Fruit fly (Drosophila melanogaster) whole organism, embryonic: ENCODE data around the gene E2f1.

Experiments
- Abd-B ChIP-seq: fragments of 200-800 bp; sonication (Bioruptor generic); optimal IDR thresholded peaks from 2 replicates; lab custom pipeline; 2018; ENCODE audit warnings: missing biosample characterization, mild to moderate bottlenecking, missing genetic modification characterization, moderate library complexity
- Aef1 ChIP-seq: fragments of 200-800 bp; sonication (Bioruptor generic); IDR thresholded peaks from 3 replicates; pipeline ENCODE4 v1.3.6; 2022; ENCODE audit warnings: missing biosample characterization, missing genetic modification characterization
- Antp ChIP-seq: fragments of 200-800 bp; sonication (Bioruptor generic); optimal IDR thresholded peaks from 3 replicates; lab custom pipeline; 2016; ENCODE audit warnings: missing biosample characterization, missing genetic modification characterization
- Asciz ChIP-seq: fragments of 200-800 bp; sonication (Bioruptor generic); optimal IDR thresholded peaks from 2 replicates; lab custom pipeline; 2017; ENCODE audit warnings: missing biosample characterization, mild to moderate bottlenecking, missing genetic modification characterization, missing genetic modification reagents
- CG15269 ChIP-seq: fragments of 200-800 bp; sonication (Bioruptor generic); optimal IDR thresholded peaks from 2 replicates; lab custom pipeline; 2018; ENCODE audit warnings: missing biosample characterization, mild to moderate bottlenecking, missing genetic modification characterization, moderate library complexity
- CG1647 ChIP-seq: fragments of 200-800 bp; sonication (Bioruptor generic); optimal IDR thresholded peaks from 3 replicates; lab custom pipeline; 2016; ENCODE audit warnings: missing biosample characterization, missing genetic modification characterization
- CG17612 ChIP-seq: fragments of 200-800 bp; sonication (Bioruptor generic); IDR thresholded peaks from 2 replicates; pipeline ENCODE4 v1.3.6; 2022; ENCODE audit warnings: missing biosample characterization, missing genetic modification characterization
- CG18011 ChIP-seq: fragments of 200-800 bp; sonication (Bioruptor generic); optimal IDR thresholded peaks from 2 replicates; lab custom pipeline; 2017; ENCODE audit warnings: missing biosample characterization, missing genetic modification characterization, mild to moderate bottlenecking, moderate library complexity, missing genotype
- CG32532 ChIP-seq: fragments of 200-800 bp; sonication (Bioruptor generic); IDR thresholded peaks from 2 replicates; pipeline ENCODE4 v1.3.6; 2022; ENCODE audit warnings: missing biosample characterization, missing genetic modification characterization
- CG33557 ChIP-seq: fragments of 200-800 bp; sonication (Bioruptor generic); optimal IDR thresholded peaks from 2 replicates; lab custom pipeline; 2019; ENCODE audit warnings: missing biosample characterization, mild to moderate bottlenecking, missing genetic modification characterization, moderate library complexity
- CG6689 ChIP-seq: fragments of 200-800 bp; sonication (Bioruptor generic); IDR thresholded peaks from 2 replicates; pipeline ENCODE4 v1.3.6; 2022; ENCODE audit warnings: missing biosample characterization, missing genetic modification characterization
- CG7928 ChIP-seq: fragments of 200-800 bp; sonication (Bioruptor generic); optimal IDR thresholded peaks from 2 replicates; lab custom pipeline; 2017; ENCODE audit warnings: missing biosample characterization, mild to moderate bottlenecking, missing genetic modification characterization
- CG7963 ChIP-seq: fragments of 200-800 bp; sonication (Bioruptor generic); IDR thresholded peaks from 3 replicates; pipeline ENCODE4 v1.3.6; 2022; ENCODE audit warnings: missing biosample characterization, missing genetic modification characterization; ENCODE audit not compliant: partially characterized antibody
- CG8089 ChIP-seq: fragments of 200-800 bp; sonication (Bioruptor generic); optimal IDR thresholded peaks from 3 replicates; lab custom pipeline; 2016; ENCODE audit warnings: missing biosample characterization, missing genetic modification characterization
- CG8281 ChIP-seq: fragments of 200-800 bp; sonication (Bioruptor generic); optimal IDR thresholded peaks from 2 replicates; lab custom pipeline; 2018; ENCODE audit warnings: missing biosample characterization, mild to moderate bottlenecking, missing genetic modification characterization, moderate library complexity
- CG9876 ChIP-seq: fragments of 200-800 bp; sonication (Bioruptor generic); optimal IDR thresholded peaks from 2 replicates; lab custom pipeline; 2016; ENCODE audit warnings: missing biosample characterization, missing genetic modification characterization
- CHES-1-like ChIP-seq: fragments of 200-800 bp; sonication (Bioruptor generic); optimal IDR thresholded peaks from 2 replicates; lab custom pipeline; 2016; ENCODE audit warnings: missing biosample characterization, missing genetic modification characterization
- D19A ChIP-seq: fragments of 200-800 bp; optimal IDR thresholded peaks from 3 replicates; lab custom pipeline; 2019; ENCODE audit warnings: missing biosample characterization, mild to moderate bottlenecking, missing genetic modification characterization, moderate library complexity
- ERR ChIP-seq: fragments of 200-800 bp; sonication (Bioruptor generic); optimal IDR thresholded peaks from 2 replicates; lab custom pipeline; 2016; ENCODE audit warnings: missing biosample characterization, missing genetic modification characterization
- Eip74EF ChIP-seq, 2 experiments: fragments of 200-800 bp in 1 of 2; fragments of >200 bp in 1 of 2; sonication (Bioruptor generic) in 1 of 2; optimal IDR thresholded peaks; 2 replicates each; lab custom pipeline; 2017 to 2019; ENCODE audit warnings: missing biosample characterization in 2 of 2, missing genetic modification characterization in 2 of 2, mild to moderate bottlenecking in 1 of 2, moderate library complexity in 1 of 2
- Hey ChIP-seq: fragments of 200-800 bp; sonication (Bioruptor generic); optimal IDR thresholded peaks from 3 replicates; lab custom pipeline; 2018; ENCODE audit warnings: missing biosample characterization, mild to moderate bottlenecking, missing genetic modification characterization
- HmgD ChIP-seq: fragments of 200-800 bp; sonication (Bioruptor generic); optimal IDR thresholded peaks from 3 replicates; lab custom pipeline; 2016; ENCODE audit warnings: missing biosample characterization, missing genetic modification characterization
- Hr39 ChIP-seq: fragments of >200 bp; optimal IDR thresholded peaks from 2 replicates; lab custom pipeline; 2017
- Hsf ChIP-seq: fragments of 200-800 bp; sonication (Bioruptor generic); optimal IDR thresholded peaks from 3 replicates; lab custom pipeline; 2016; ENCODE audit warnings: missing biosample characterization, missing genetic modification characterization
- Mes4 ChIP-seq: fragments of 200-800 bp; sonication (Bioruptor generic); optimal IDR thresholded peaks from 2 replicates; lab custom pipeline; 2016; ENCODE audit warnings: missing biosample characterization, missing genetic modification characterization
- NFAT ChIP-seq: fragments of 200-800 bp; sonication (Bioruptor generic); IDR thresholded peaks from 2 replicates; pipeline ENCODE4 v1.3.6; 2022; ENCODE audit warnings: missing biosample characterization, missing genetic modification characterization
- Neu2 ChIP-seq: fragments of 200-800 bp; sonication (Bioruptor generic); optimal IDR thresholded peaks from 3 replicates; lab custom pipeline; 2016; ENCODE audit warnings: missing biosample characterization, missing genetic modification characterization, borderline replicate concordance
- Nf-YA ChIP-seq: fragments of 200-800 bp; sonication (Bioruptor generic); IDR thresholded peaks from 2 replicates; pipeline ENCODE4 v1.3.6; 2022; ENCODE audit warnings: missing biosample characterization, missing genetic modification characterization
- Nf-YC ChIP-seq: fragments of 200-800 bp; optimal IDR thresholded peaks from 3 replicates; lab custom pipeline; 2019; ENCODE audit warnings: missing biosample characterization, mild to moderate bottlenecking, missing genetic modification characterization, moderate library complexity
- Ssrp ChIP-seq: fragments of 200-800 bp; sonication (Bioruptor generic); optimal IDR thresholded peaks from 2 replicates; lab custom pipeline; 2018; ENCODE audit warnings: missing biosample characterization, mild to moderate bottlenecking, missing genetic modification characterization, moderate library complexity
- Tbp ChIP-seq: fragments of >200 bp; optimal IDR thresholded peaks from 2 replicates; lab custom pipeline; 2018; ENCODE audit warnings: missing biosample characterization, missing genetic modification characterization
- Trl ChIP-seq, 3 experiments: fragments of >200 bp in 2 of 3; fragments of 200-800 bp in 1 of 3; sonication (Bioruptor generic) in 1 of 3; optimal IDR thresholded peaks; 2 replicates in 1 of 3; 3 replicates in 2 of 3; lab custom pipeline; 2016 to 2017; ENCODE audit warnings: missing biosample characterization in 1 of 3, missing genetic modification characterization in 1 of 3
- Usf ChIP-seq: fragments of 200-800 bp; sonication (Bioruptor generic); optimal IDR thresholded peaks from 2 replicates; lab custom pipeline; 2017; ENCODE audit warnings: missing genotype, missing biosample characterization, missing genetic modification characterization
- Xbp1 ChIP-seq: fragments of 200-800 bp; sonication (Bioruptor generic); optimal IDR thresholded peaks from 3 replicates; lab custom pipeline; 2016; ENCODE audit warnings: missing biosample characterization, mild to moderate bottlenecking, missing genetic modification characterization
- dysf ChIP-seq: fragments of 200-800 bp; sonication (Bioruptor generic); IDR thresholded peaks from 3 replicates; pipeline ENCODE4 v1.3.6; 2022; ENCODE audit warnings: missing biosample characterization, missing genetic modification characterization
- en ChIP-seq: fragments of 200-800 bp; sonication (Bioruptor generic); optimal IDR thresholded peaks from 2 replicates; lab custom pipeline; 2016; ENCODE audit warnings: missing biosample characterization, missing genetic modification characterization
- gcm2 ChIP-seq: fragments of 200-800 bp; sonication (Bioruptor generic); optimal IDR thresholded peaks from 2 replicates; lab custom pipeline; 2016; ENCODE audit warnings: missing biosample characterization, missing genetic modification characterization
- kay ChIP-seq: fragments of 200-800 bp; sonication (Bioruptor generic); optimal IDR thresholded peaks from 2 replicates; lab custom pipeline; 2016; ENCODE audit warnings: missing biosample characterization, missing genetic modification characterization
- maf-S ChIP-seq: fragments of 200-800 bp; sonication (Bioruptor generic); optimal IDR thresholded peaks from 2 replicates; lab custom pipeline; 2016; ENCODE audit warnings: missing biosample characterization, missing genetic modification characterization
- mam ChIP-seq: fragments of 200-800 bp; sonication (Bioruptor generic); optimal IDR thresholded peaks from 3 replicates; lab custom pipeline; 2016; ENCODE audit warnings: missing biosample characterization, missing genetic modification characterization
- nom ChIP-seq: fragments of 200-800 bp; sonication (Bioruptor generic); optimal IDR thresholded peaks from 2 replicates; lab custom pipeline; 2017; ENCODE audit warnings: missing biosample characterization, missing genetic modification characterization, mild to moderate bottlenecking, moderate library complexity, missing genetic modification reagents
- ranshi ChIP-seq: fragments of 200-800 bp; sonication (Bioruptor generic); IDR thresholded peaks from 2 replicates; pipeline ENCODE4 v1.3.6; 2022; ENCODE audit warnings: missing biosample characterization, missing genetic modification characterization
- repo ChIP-seq: fragments of 200-800 bp; sonication (Bioruptor generic); optimal IDR thresholded peaks from 2 replicates; lab custom pipeline; 2016; ENCODE audit warnings: missing biosample characterization, missing genetic modification characterization
- sd ChIP-seq: fragments of 200-800 bp; sonication (Bioruptor generic); optimal IDR thresholded peaks from 3 replicates; lab custom pipeline; 2018; ENCODE audit warnings: missing biosample characterization, mild to moderate bottlenecking, missing genetic modification characterization, moderate library complexity
- sens-2 ChIP-seq: fragments of 200-800 bp; sonication (Bioruptor generic); IDR thresholded peaks from 2 replicates; pipeline ENCODE4 v1.3.6; 2022; ENCODE audit warnings: missing biosample characterization, missing genetic modification characterization
- sisA ChIP-seq: fragments of 200-800 bp; sonication (Bioruptor generic); IDR thresholded peaks from 2 replicates; pipeline ENCODE4 v1.3.6; 2022; ENCODE audit warnings: missing biosample characterization, missing genetic modification characterization
- sr ChIP-seq: fragments of 200-800 bp; sonication (Bioruptor generic); IDR thresholded peaks from 3 replicates; pipeline ENCODE4 v1.3.6; 2022; ENCODE audit warnings: missing biosample characterization, missing genetic modification characterization
- stwl ChIP-seq: fragments of 200-800 bp; sonication (Bioruptor generic); optimal IDR thresholded peaks from 3 replicates; lab custom pipeline; 2018; ENCODE audit warnings: missing biosample characterization, mild to moderate bottlenecking, missing genetic modification characterization, moderate library complexity
- tap ChIP-seq: fragments of 200-800 bp; optimal IDR thresholded peaks from 3 replicates; lab custom pipeline; 2019; ENCODE audit warnings: missing biosample characterization, mild to moderate bottlenecking, missing genetic modification characterization, moderate library complexity
- tio ChIP-seq: fragments of 200-800 bp; sonication (Bioruptor generic); optimal IDR thresholded peaks from 2 replicates; lab custom pipeline; 2017; ENCODE audit warnings: missing biosample characterization, missing genetic modification characterization, inconsistent platforms

Gene E2f1

DNA sequence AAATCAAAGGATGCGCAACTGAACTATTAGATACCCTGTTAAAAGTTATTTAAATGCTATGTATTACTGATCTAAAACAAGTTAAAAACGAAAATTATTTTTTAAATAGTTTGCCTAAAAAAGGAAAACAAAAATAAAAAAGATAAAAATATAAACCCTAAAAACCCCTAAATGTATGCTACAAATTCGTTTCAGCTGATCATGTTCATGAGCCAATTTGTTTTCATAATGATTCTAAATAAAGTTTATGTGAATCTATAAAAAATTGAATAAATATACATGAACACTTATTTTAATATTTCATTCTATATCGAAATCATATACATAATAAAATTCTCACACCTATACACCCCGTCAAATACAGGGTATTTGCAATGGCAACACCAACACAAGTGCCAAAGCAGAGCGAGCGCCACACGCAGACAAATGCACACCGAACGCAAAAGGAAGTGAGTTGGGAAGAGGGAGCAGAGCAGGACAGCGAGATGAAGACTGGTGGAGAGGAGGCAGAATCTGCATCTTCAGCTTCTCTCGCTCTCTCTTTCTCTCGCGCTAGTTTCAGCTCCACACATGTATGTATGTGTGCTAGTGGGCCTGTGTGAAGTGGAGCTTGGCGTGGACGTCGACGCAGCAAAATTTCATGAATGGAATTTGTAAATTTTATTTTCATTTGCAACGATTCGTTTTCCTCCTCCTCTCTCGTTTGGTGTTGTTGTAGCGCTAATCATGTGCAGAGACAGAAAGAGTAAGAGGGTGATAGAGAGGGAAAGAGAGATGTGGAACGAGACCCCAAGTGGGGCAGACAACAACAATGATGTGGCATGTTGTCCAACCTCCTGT, 9.4 kb downstream of the E2f1 start (continued):
- TF ChIP-seq CG7928 (GFP tag; lab: Kevin White, UChicago) (no peak), maf-S (GFP tag; lab: Kevin White, UChicago) (no peak), Eip74EF (GFP tag; optimal IDR thresholded peaks at IDR 0.05; lab: Kevin White, UChicago) (peak in 1 of 2 experiments; percentile 24), CG1647 (GFP tag; lab: Kevin White, UChicago) (no peak), tap (tag; lab: Kevin White, UChicago) (no peak), HmgD (GFP tag; lab: Kevin White, UChicago) (no peak), NFAT (GFP tag; lab: Robert Waterston, UW) (no peak), CG32532 (no peak), CG8089 (GFP tag; lab: Kevin White, UChicago) (no peak), Xbp1 (GFP tag; lab: Kevin White, UChicago) (peak; percentile 6), sd (tag; lab: Kevin White, UChicago) (no peak), Trl (optimal IDR thresholded peaks at IDR 0.05; lab: Kevin White, UChicago) (peak; percentile 12 to 40), Trl (GFP tag; optimal IDR thresholded peaks at IDR 0.05; lab: Kevin White, UChicago) (no peak), Usf (GFP tag; lab: Kevin White, UChicago) (no peak), mam (no peak), Neu2 (GFP tag; lab: Kevin White, UChicago) (no peak), ranshi (no peak), en (no peak), CHES-1-like (GFP tag; lab: Kevin White, UChicago) (no peak), gcm2 (GFP tag; lab: Kevin White, UChicago) (no peak), Hr39 (lab: Kevin White, UChicago) (no peak), stwl (no peak), sr (GFP tag; lab: Robert Waterston, UW) (no peak), kay (GFP tag; lab: Kevin White, UChicago) (no peak), Nf-YC (no peak), repo (GFP tag; lab: Kevin White, UChicago) (no peak), CG18011 (no peak), Tbp (GFP tag; lab: Kevin White, UChicago) (no peak), Asciz (GFP tag; lab: Kevin White, UChicago) (peak; percentile 37), CG15269 (tag; lab: Kevin White, UChicago) (no peak), Abd-B (peak; percentile 46), Mes4 (GFP tag; lab: Kevin White, UChicago) (no peak), dysf (GFP tag; lab: Robert Waterston, UW) (no peak), Ssrp (tag; lab: Kevin White, UChicago) (peak; percentile 43), Antp (GFP tag; lab: Kevin White, UChicago) (no peak), Nf-YA (GFP tag; lab: Robert Waterston, UW) (no peak), Hey (tag; lab: Kevin White, UChicago) (no peak), CG33557 (GFP tag; lab: Kevin White, UChicago) (no peak), Aef1 (GFP tag; lab: Robert Waterston, UW) (no peak), tio (peak; percentile 10), sens-2 (GFP tag; lab: Robert Waterston, UW) (no peak), CG7963 (GFP tag; lab: Robert Waterston, UW) (no peak), CG9876 (GFP tag; lab: Kevin White, UChicago) (no peak), D19A (tag; lab: Kevin White, UChicago) (peak; percentile 60), sisA (no peak), CG6689 (GFP tag; lab: Robert Waterston, UW) (peak; percentile 47; the same call in 1 of the 2 replicates), CG8281 (tag; lab: Kevin White, UChicago) (no peak), nom (GFP tag; lab: Kevin White, UChicago) (peak; percentile 78), ERR (no peak), CG17612 (GFP tag; lab: Robert Waterston, UW) (no peak), Hsf (GFP tag; lab: Kevin White, UChicago) (no peak)
